Worm (Caenorhabditis elegans): ENCODE measurements around the gene K09A11.1.

The K09A11.1 gene

DNA sequence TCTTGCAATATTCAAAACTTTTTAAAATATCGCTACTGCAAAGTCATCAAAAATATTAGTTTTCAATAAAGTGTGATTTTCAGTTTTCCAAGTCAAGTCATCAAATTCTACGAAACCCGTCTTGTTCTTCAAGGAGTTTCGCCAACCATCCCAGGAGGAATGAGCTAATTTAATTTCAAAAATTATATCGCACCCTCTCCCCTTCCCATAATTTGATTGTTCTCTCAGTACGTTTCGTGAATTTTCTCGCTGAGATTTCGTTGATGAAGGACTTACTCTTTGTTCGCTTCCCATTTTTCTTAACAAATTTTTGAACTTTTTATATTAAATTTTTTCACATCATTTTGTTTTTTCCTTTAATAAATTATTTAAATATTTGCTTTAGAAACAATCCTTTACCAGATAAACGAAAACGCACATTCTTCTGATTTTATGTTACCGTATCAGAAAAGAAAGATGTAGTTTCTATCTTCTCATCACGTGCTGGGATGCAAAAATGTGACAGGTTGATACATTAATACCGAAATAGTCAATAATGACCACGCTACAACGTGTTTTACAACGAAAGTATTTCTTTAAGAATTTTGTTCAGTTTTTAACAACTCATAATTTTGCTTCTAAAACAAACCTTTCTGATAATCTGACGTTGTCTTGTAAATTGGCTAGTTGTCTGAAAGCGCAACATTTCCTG lies 15.5 kb upstream of the K09A11.1 start (continued):
- TF ChIP-seq spr-3 (GFP tag; optimal IDR thresholded peaks at IDR 0.05) = no peak
- no peak for TF ChIP-seq ceh-62 (tag; optimal IDR thresholded peaks at IDR 0.05)
- no peak for TF ChIP-seq unc-39 (tag; optimal IDR thresholded peaks at IDR 0.05)
- no peak for TF ChIP-seq nhr-48 (tag; optimal IDR thresholded peaks at IDR 0.05)
- TF ChIP-seq mxl-2 (GFP tag; conservative IDR thresholded peaks at IDR 0.05) = no peak
- no peak for TF ChIP-seq mxl-3 (GFP tag; optimal IDR thresholded peaks at IDR 0.05)
- TF ChIP-seq nhr-102 (tag; optimal IDR thresholded peaks at IDR 0.05) = no peak
- TF ChIP-seq lin-39 (tag; optimal IDR thresholded peaks at IDR 0.05) = no peak
- no peak for TF ChIP-seq spr-1 (tag; optimal IDR thresholded peaks at IDR 0.05)
- no peak for TF ChIP-seq lin-1 (GFP tag; IDR thresholded peaks at IDR 0.05)
- no peak for TF ChIP-seq nhr-76 (tag; optimal IDR thresholded peaks at IDR 0.05)
- no peak for TF ChIP-seq T26A8.4 (GFP tag; IDR thresholded peaks at IDR 0.05)
- no peak for TF ChIP-seq zip-11 (GFP tag; IDR thresholded peaks at IDR 0.05)
- TF ChIP-seq dpl-1 (GFP tag; optimal IDR thresholded peaks at IDR 0.05) = no peak
- no peak for TF ChIP-seq hif-1 (tag; optimal IDR thresholded peaks at IDR 0.05)
- TF ChIP-seq fos-1 (tag; optimal IDR thresholded peaks at IDR 0.05) = no peak
- TF ChIP-seq F37D6.2 (tag; optimal IDR thresholded peaks at IDR 0.05) = no peak
- TF ChIP-seq saeg-2 (GFP tag; IDR thresholded peaks at IDR 0.05) = no peak
- no peak for TF ChIP-seq F26F4.8 (GFP tag; conservative IDR thresholded peaks at IDR 0.05)

- TF ChIP-seq ceh-32 (tag; optimal IDR thresholded peaks at IDR 0.05; ENCODE audit: poor library complexity) (no peak), dmd-6 (GFP tag; IDR thresholded peaks at IDR 0.05) (peak; percentile 74), hif-1 (tag; optimal IDR thresholded peaks at IDR 0.05) (no peak), hlh-11 (tag; optimal IDR thresholded peaks at IDR 0.05) (peak; percentile 54), nhr-10 (tag; optimal IDR thresholded peaks at IDR 0.05) (no peak), dve-1 (tag; optimal IDR thresholded peaks at IDR 0.05; ENCODE audit: insufficient read depth) (peak; percentile 61), vab-7 (GFP tag; IDR thresholded peaks at IDR 0.05) (no peak), F26F4.8 (GFP tag; conservative IDR thresholded peaks at IDR 0.05) (no peak), dmd-9 (GFP tag; IDR thresholded peaks at IDR 0.05) (no peak), egl-43 (GFP tag; IDR thresholded peaks at IDR 0.05) (no peak), Y5F2A.4 (GFP tag; optimal IDR thresholded peaks at IDR 0.05) (no peak), spr-3 (GFP tag; optimal IDR thresholded peaks at IDR 0.05) (no peak), snpc-1.2 (GFP tag; IDR thresholded peaks at IDR 0.05) (no peak), unc-39 (tag; optimal IDR thresholded peaks at IDR 0.05) (no peak), daf-16 (GFP tag; optimal IDR thresholded peaks at IDR 0.05) (no peak), daf-16 (tag; optimal IDR thresholded peaks at IDR 0.05) (peak; percentile 74), nhr-28 (tag; optimal IDR thresholded peaks at IDR 0.05) (peak; percentile 52), gei-8 (GFP tag; optimal IDR thresholded peaks at IDR 0.05) (no peak), aly-2 (tag; optimal IDR thresholded peaks at IDR 0.05) (no peak), tag-97 (GFP tag; IDR thresholded peaks at IDR 0.05) (no peak), lin-13 (GFP tag; optimal IDR thresholded peaks at IDR 0.05) (no peak), tra-1 (GFP tag; IDR thresholded peaks at IDR 0.05) (no peak), Y75B8A.6 (GFP tag; IDR thresholded peaks at IDR 0.05) (no peak), skn-1 (tag; optimal IDR thresholded peaks at IDR 0.05) (no peak), lin-38 (GFP tag; IDR thresholded peaks at IDR 0.05) (no peak), ceh-20 (GFP tag; IDR thresholded peaks at IDR 0.05) (no peak), ZK546.5 (tag; optimal IDR thresholded peaks at IDR 0.05) (no peak), mxl-3 (GFP tag; optimal IDR thresholded peaks at IDR 0.05) (no peak), lir-3 (tag; optimal IDR thresholded peaks at IDR 0.05) (no peak), nhr-42 (GFP tag; IDR thresholded peaks at IDR 0.05) (no peak), php-3 (GFP tag; IDR thresholded peaks at IDR 0.05) (no peak), ceh-62 (tag; optimal IDR thresholded peaks at IDR 0.05) (no peak), nhr-77 (tag; optimal IDR thresholded peaks at IDR 0.05) (peak; percentile 1), pha-4 (GFP tag; IDR thresholded peaks at IDR 0.05) (no peak), pha-4 (tag; optimal IDR thresholded peaks at IDR 0.05) (no peak), zfp-2 (tag; optimal IDR thresholded peaks at IDR 0.05) (no peak), hlh-30 (tag; optimal IDR thresholded peaks at IDR 0.05; ENCODE audit: insufficient read depth) (peak; percentile 39)
Observed at ce11 chrX:13247614-13248013, 14.7 kb upstream of the K09A11.1 start.
